Fruit fly (Drosophila melanogaster) whole organism, larva: ENCODE measurements around the gene dsx.

Experiments used
- noc ChIP-seq: fragments of 200-800 bp; sonication (Bioruptor generic); optimal IDR thresholded peaks from 3 replicates; lab custom pipeline; 2019; ENCODE audit warnings: missing biosample characterization, mild to moderate bottlenecking, missing genetic modification characterization, moderate library complexity

The dsx gene

DNA sequence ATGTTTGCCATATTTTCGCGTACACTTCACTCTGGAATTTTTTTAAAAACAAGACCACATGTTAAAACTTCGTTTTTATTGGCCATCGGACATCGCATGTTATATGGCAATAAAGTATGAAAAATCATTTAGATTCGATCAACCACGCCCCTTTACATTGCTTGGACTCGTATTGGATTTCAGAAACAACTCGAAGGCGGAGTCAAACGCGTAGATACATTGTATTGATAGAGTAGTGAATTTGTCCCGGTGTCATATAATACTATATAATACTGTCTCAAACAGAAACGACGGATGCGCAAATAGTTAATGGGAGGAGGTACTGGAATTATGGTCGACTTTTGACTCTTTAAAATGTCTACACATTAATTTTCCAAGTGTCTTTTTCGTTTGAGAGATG, 5.9 kb downstream of the dsx start:
- TF ChIP-seq noc (tag; lab: Kevin White, UChicago), result no peak

dm6 chr3R:7957008-7957407, 10.2 kb downstream of the dsx start:
- TF ChIP-seq noc (tag; lab: Kevin White, UChicago), result no peak

DNA sequence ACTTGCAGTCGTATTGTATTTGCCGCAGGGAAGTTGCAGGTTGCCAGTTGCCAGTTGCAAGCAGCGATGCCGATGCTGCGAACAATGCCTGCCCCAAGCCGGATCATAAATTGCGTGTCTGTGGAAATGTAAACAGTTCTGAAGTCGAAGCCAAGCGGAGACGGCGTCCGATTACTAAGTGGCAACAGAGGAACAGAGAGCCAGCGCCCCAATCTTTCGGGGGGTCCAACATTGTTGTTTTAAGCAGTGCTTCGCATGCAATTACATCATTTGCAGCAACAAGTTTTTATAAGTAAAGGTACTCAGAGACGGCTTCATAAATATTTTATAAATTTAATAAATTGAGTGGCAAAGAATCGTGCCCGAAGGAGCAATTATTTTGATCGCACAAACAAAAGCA, 12.7 kb downstream of the dsx start:
- no peak for TF ChIP-seq noc (tag; lab: Kevin White, UChicago)

- TF ChIP-seq noc (tag; lab: Kevin White, UChicago), result no peak
Observed at dm6 chr3R:7953041-7953788, 14.0 kb downstream of the dsx start.

DNA sequence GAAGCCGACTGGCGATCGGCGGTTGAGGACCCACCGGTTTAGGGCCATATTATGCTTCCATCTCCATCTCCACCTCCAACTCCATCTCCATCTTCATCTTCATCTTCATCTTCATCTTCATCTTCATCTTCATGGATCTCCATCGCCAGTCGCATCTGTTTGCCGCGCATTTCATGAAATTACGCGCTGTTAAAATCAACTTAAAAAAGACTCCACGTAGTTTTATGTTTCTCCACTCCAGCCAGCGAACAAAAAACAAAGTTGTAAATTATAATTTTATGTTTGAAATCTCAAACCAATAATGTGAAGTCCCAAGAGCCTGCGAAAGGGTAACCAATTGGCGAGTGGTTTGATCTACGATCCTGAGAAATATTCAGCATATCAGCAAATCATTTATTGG, 17.1 kb downstream of the dsx start:
- no peak for TF ChIP-seq noc (tag; lab: Kevin White, UChicago)

DNA sequence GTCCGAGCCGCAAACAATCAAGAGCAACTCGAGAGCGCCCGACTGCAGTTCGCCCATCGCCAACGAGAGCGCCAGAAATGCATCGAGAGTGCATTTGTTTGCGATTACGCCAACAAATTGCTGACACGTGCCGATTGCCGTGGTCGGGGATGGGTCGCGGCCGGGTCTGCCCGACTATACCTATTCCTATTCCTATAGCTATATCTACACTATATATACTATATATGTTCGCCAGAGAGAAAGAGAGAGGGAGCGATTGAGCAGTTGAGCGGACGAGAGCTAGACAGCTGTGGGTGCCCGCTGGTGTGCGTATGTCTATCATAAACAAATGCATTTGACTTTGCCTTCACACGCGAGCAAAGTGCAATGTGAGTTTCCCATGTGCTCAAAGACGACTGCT, 19.9 kb downstream of the dsx start:
- TF ChIP-seq noc (tag; lab: Kevin White, UChicago), result no peak

DNA sequence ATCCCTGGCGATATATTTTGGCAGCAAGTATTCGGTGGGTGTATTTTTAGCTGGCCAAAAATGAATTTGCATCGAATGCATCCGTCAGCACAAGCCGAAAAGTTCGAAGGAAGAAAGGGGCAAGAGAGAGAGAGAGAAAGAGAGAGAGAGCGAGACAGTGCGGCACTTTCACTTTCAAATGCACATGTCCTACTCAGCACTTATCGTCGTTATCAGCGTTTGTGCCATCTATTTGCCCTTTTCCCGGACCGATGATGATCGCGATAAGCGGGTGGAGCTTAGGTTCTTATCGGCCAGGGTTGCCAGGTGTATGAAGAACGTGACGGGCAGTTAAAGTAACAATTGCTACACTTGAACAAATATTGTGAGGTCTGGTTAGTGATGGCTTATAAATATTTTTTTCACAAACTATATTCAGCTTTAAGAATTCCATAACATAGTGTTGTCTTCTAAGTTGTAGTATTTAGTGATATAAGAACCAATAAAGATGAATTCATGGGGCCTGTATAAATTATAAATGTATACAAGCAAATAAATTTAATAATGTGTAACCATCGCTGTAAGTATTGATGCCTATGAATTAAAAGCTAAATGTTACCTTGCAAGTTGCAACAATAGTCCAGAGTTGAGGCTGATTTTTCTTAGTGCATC, 22.4 kb downstream of the dsx start:
- TF ChIP-seq noc (tag; lab: Kevin White, UChicago), result no peak

dm6 chr3R:7936786-7937363, 30.3 kb downstream of the dsx start:
- no peak for TF ChIP-seq noc (tag; lab: Kevin White, UChicago)

DNA sequence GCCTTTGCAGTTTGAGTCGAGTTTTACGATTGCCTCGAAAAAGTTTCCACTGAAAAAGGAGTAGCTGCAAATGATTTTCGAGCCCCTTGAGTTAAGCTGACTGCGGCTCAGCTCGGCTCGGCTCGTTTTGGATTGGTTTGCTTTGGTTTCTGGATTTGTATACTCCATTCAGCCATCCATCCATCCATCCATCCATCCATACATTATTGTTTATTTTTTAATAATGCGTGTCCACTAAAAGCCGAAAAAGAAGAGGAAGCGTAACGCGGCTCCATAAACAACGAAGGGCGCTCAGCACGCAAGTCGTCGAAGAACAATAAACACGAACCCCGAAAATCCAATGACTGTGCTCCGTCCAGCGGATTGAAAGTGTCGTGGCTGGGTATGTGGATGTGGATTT, 40.9 kb downstream of the dsx start:
- TF ChIP-seq noc (tag; lab: Kevin White, UChicago), result no peak

DNA sequence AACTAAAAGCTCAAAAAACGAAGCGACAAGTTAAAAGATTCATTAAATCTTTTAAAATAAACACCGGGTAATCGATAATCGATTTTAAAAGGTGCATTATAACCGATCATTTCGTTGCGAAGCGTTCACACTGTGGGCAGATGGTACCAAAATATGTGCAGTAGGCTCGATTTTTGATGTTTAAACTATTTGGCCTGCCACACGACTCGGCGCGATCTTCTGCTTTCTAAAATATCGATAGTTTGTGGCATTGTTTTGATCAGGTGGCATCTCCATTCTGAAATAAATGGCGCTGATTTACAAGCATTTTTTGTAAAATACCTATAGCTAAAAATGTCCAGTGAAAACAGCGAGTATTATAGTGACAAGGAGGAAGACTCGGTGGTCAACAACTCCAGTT, 47.0 kb downstream of the dsx start, which contains the start of the genes CG10445 and lds:
Gene CG10445 (minus strand): TSS at position 104 of the 400 bp plus-strand sequence.
Gene lds (plus strand): TSS at position 236 of the 400 bp plus-strand sequence.
- no peak for TF ChIP-seq noc (tag; lab: Kevin White, UChicago)

- TF ChIP-seq noc (tag; lab: Kevin White, UChicago), result no peak
Observed at dm6 chr3R:7913551-7913950, 53.7 kb downstream of the dsx start, which contains the start of gene kipf. TSS of gene kipf (plus strand) at chr3R:7913851.

- TF ChIP-seq noc (tag; lab: Kevin White, UChicago), result peak; percentile 47
Observed at dm6 chr3R:7913139-7913538, 54.1 kb downstream of the dsx start, which contains the start of gene Rfk. TSS of gene Rfk (minus strand) at chr3R:7913290.

DNA sequence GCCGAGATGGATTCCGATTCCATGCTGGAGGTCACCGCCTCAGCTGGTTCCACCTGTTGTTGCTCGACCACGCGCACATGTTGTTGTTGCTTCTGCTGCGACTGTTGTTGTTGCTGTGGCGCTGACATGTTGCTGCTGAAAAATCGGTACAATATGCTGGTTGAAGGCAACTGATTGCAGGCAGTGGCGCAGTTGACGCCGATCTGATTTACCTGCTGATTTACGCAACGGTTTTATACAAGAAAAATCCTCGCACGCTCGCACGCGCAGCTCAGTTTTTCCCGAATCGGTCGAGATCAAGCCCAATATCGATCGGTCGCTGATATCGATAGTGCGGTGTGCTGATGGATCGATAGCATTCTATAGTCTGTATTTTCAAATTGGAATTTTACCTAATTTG, 55.7 kb downstream of the dsx start, which contains the start of gene Prat:
Gene Prat (minus strand): TSS at position 298 of the 400 bp plus-strand sequence.
- TF ChIP-seq noc (tag; lab: Kevin White, UChicago), result no peak

DNA sequence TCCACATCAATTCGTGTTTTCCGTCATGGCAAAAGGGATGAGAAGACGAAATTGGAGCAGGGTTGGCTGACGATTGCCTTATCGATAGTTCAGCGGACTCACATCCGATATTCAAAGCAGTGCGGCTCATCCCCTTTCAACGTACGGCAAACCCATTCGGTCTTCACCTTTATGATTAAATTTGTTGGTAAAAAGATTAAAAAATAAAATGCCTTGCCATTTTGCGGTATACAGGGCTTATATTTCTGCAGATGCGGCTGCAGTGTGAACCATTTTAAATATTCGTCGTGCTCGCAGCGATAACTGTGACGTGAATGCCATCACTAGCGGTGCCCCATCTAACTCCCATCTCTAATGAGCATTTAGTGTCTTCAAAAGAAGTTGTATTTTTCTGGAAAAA, 59.9 kb downstream of the dsx start, which contains the start of the genes Taf7 and EMC1:
Gene Taf7 (plus strand): TSS at position 23 of the 400 bp plus-strand sequence.
Gene EMC1 (minus strand): TSS at position 53 of the 400 bp plus-strand sequence.
- TF ChIP-seq noc (tag; lab: Kevin White, UChicago), result no peak

DNA sequence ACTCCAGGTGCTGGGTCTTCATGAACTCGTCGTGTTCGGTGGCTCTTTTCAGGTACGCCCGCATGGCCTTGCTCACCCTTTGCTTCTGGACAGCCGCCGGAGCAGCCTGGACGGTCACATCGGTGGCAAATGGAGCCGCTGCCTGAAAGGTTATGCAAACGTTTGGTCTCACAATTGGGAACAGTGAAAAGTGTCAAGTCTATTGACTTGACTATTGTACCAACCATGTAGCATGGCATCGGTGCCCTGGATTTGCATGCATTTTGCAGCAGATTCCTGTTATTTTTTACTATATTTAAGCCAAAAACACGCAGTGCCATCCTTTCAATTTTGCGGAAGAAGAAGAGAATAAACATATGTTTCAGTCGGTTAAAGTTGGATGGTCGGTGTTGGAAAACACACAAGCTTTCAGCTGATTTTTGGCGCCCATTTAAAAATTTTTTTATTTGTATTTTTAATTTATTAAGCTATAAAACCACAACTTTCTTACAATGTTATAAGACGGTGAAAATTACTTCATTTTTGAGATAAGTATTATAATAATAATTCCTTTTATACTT, 64.8 kb downstream of the dsx start, which contains the start of gene mRpS9:
Gene mRpS9 (minus strand): TSS at position 355 of the 560 bp plus-strand sequence.
- TF ChIP-seq noc (tag; lab: Kevin White, UChicago), result no peak

DNA sequence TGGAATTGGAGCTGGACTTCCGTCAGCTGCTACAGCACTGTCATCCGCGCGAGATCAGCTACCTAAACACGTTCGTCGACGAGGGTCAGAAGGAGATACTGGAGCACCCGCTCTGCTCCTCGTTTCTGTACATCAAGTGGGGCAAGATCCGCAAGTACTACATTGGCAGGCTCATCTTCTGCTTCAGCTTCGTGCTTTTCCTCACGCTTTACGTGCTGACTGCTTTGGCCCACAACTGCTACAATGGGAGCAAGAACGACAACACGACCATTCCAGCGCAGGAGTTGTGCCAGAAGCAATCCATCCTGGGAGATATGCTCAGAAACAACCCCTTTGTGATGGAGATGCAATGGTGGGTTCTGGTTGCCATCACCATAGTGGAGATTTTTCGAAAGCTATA, 67.9 kb downstream of the dsx start:
- no peak for TF ChIP-seq noc (tag; lab: Kevin White, UChicago)
